Fruit fly (Drosophila melanogaster) whole organism, embryonic: ENCODE measurements around the gene Doc2.
A peak's percentile ranks its signal among the peaks of the same experiment; 100 is the strongest.

Experiments
- ATbp ChIP-seq: fragments of 200-800 bp; sonication (Bioruptor generic); optimal IDR thresholded peaks from 2 replicates; lab custom pipeline; 2017; ENCODE audit warnings: missing biosample characterization, mild to moderate bottlenecking, missing genetic modification characterization, missing genetic modification reagents
- C15 ChIP-seq: fragments of 200-800 bp; sonication (Bioruptor generic); IDR thresholded peaks from 3 replicates; pipeline ENCODE4 v1.3.6; 2022; ENCODE audit warnings: missing biosample characterization, missing genetic modification characterization
- CG10565 ChIP-seq: fragments of 200-800 bp; sonication (Bioruptor generic); optimal IDR thresholded peaks from 3 replicates; lab custom pipeline; 2016; ENCODE audit warnings: missing biosample characterization, mild to moderate bottlenecking, missing genetic modification characterization
- CG11456 ChIP-seq: fragments of 200-800 bp; sonication (Bioruptor generic); IDR thresholded peaks from 3 replicates; pipeline ENCODE4 v1.3.6; 2022; ENCODE audit warnings: missing biosample characterization, missing genetic modification characterization
- CG11695 ChIP-seq: fragments of 200-800 bp; sonication (Bioruptor generic); IDR thresholded peaks from 3 replicates; pipeline ENCODE4 v1.3.6; 2022; ENCODE audit warnings: missing biosample characterization, missing genetic modification characterization
- CG13894 ChIP-seq: fragments of 200-800 bp; sonication (Bioruptor generic); optimal IDR thresholded peaks from 3 replicates; lab custom pipeline; 2018; ENCODE audit warnings: missing biosample characterization, mild to moderate bottlenecking, missing genetic modification characterization, moderate library complexity
- CG14014 ChIP-seq: fragments of 200-800 bp; sonication (Bioruptor generic); IDR thresholded peaks from 2 replicates; pipeline ENCODE4 v1.3.6; 2022; ENCODE audit warnings: missing biosample characterization, missing genetic modification characterization
- CG1529 ChIP-seq: fragments of 200-800 bp; sonication (Bioruptor generic); optimal IDR thresholded peaks from 3 replicates; lab custom pipeline; 2018; ENCODE audit warnings: missing biosample characterization, missing genetic modification characterization
- CG15479 ChIP-seq: fragments of 200-800 bp; sonication (Bioruptor generic); optimal IDR thresholded peaks from 3 replicates; lab custom pipeline; 2019; ENCODE audit warnings: missing biosample characterization, mild to moderate bottlenecking, missing genetic modification characterization, moderate library complexity
- CG3065 ChIP-seq: fragments of 200-800 bp; sonication (Bioruptor generic); optimal IDR thresholded peaks from 2 replicates; lab custom pipeline; 2016; ENCODE audit warnings: missing biosample characterization, missing genetic modification characterization
- CG3163 ChIP-seq: fragments of 200-800 bp; sonication (Bioruptor generic); optimal IDR thresholded peaks from 3 replicates; lab custom pipeline; 2016; ENCODE audit warnings: missing biosample characterization, missing genetic modification characterization
- CG43689 ChIP-seq: fragments of 200-800 bp; sonication (Bioruptor generic); IDR thresholded peaks from 2 replicates; pipeline ENCODE4 v1.3.6; 2022; ENCODE audit warnings: missing biosample characterization, missing genetic modification characterization
- CG4617 ChIP-seq: fragments of 200-800 bp; sonication (Bioruptor generic); optimal IDR thresholded peaks from 3 replicates; lab custom pipeline; 2016; ENCODE audit warnings: missing biosample characterization, missing genetic modification characterization, borderline replicate concordance
- CG6272 ChIP-seq: fragments of 200-800 bp; sonication (Bioruptor generic); IDR thresholded peaks from 2 replicates; pipeline ENCODE4 v1.3.6; 2022; ENCODE audit warnings: missing biosample characterization, missing genetic modification characterization
- CG7372 ChIP-seq: fragments of 200-800 bp; sonication (Bioruptor generic); IDR thresholded peaks from 2 replicates; pipeline ENCODE4 v1.3.6; 2022; ENCODE audit warnings: missing biosample characterization, missing genetic modification characterization
- CTCF ChIP-seq: fragments of 200-800 bp; sonication (Bioruptor generic); optimal IDR thresholded peaks from 2 replicates; lab custom pipeline; 2017; ENCODE audit warnings: missing biosample characterization, mild to moderate bottlenecking, missing genetic modification characterization, moderate library complexity
- Dbx ChIP-seq: fragments of 200-800 bp; sonication (Bioruptor generic); IDR thresholded peaks from 3 replicates; pipeline ENCODE4 v1.3.6; 2022; ENCODE audit warnings: missing biosample characterization, missing genetic modification characterization
- H2.0 ChIP-seq: fragments of 200-800 bp; sonication (Bioruptor generic); IDR thresholded peaks from 2 replicates; pipeline ENCODE4 v1.3.6; 2022; ENCODE audit warnings: missing biosample characterization, missing genetic modification characterization
- HHEX ChIP-seq: fragments of 200-800 bp; sonication (Bioruptor generic); optimal IDR thresholded peaks from 3 replicates; lab custom pipeline; 2017; ENCODE audit warnings: missing biosample characterization, mild to moderate bottlenecking, missing genetic modification characterization, missing genetic modification reagents
- Hey ChIP-seq: fragments of 200-800 bp; sonication (Bioruptor generic); optimal IDR thresholded peaks from 3 replicates; lab custom pipeline; 2018; ENCODE audit warnings: missing biosample characterization, mild to moderate bottlenecking, missing genetic modification characterization
- Jarid2 ChIP-seq: fragments of 200-800 bp; sonication (Bioruptor generic); optimal IDR thresholded peaks from 3 replicates; lab custom pipeline; 2017; ENCODE audit warnings: mild to moderate bottlenecking, missing biosample characterization, missing genetic modification reagents, missing genetic modification characterization
- Med ChIP-seq: fragments of 200-800 bp; sonication (Bioruptor generic); peaks from one replicate; lab custom pipeline; 2016; ENCODE audit warnings: missing biosample characterization, missing genetic modification characterization, mild to moderate bottlenecking, inconsistent platforms, moderate library complexity
- NC2β ChIP-seq: fragments of 200-800 bp; sonication (Bioruptor generic); optimal IDR thresholded peaks from 2 replicates; lab custom pipeline; 2016; ENCODE audit warnings: missing biosample characterization, missing genetic modification characterization
- Nf-YB ChIP-seq: fragments of 200-800 bp; sonication (Bioruptor generic); optimal IDR thresholded peaks from 3 replicates; lab custom pipeline; 2019; ENCODE audit warnings: missing biosample characterization, mild to moderate bottlenecking, missing genetic modification characterization, moderate library complexity
- Nf-YC ChIP-seq: fragments of 200-800 bp; optimal IDR thresholded peaks from 3 replicates; lab custom pipeline; 2019; ENCODE audit warnings: missing biosample characterization, mild to moderate bottlenecking, missing genetic modification characterization, moderate library complexity
- Oli ChIP-seq: fragments of 200-800 bp; sonication (Bioruptor generic); optimal IDR thresholded peaks from 2 replicates; lab custom pipeline; 2018; ENCODE audit warnings: missing biosample characterization, mild to moderate bottlenecking, missing genetic modification characterization, moderate library complexity
- Optix ChIP-seq: fragments of 200-800 bp; sonication (Bioruptor generic); IDR thresholded peaks from 3 replicates; pipeline ENCODE4 v1.3.6; 2022; ENCODE audit warnings: missing biosample characterization, missing genetic modification characterization
- Scr ChIP-seq: fragments of 200-800 bp; sonication (Bioruptor generic); IDR thresholded peaks from 2 replicates; pipeline ENCODE4 v1.3.6; 2022; ENCODE audit warnings: missing biosample characterization, missing genetic modification characterization; ENCODE audit not compliant: partially characterized antibody
- Ssrp ChIP-seq: fragments of 200-800 bp; sonication (Bioruptor generic); optimal IDR thresholded peaks from 2 replicates; lab custom pipeline; 2018; ENCODE audit warnings: missing biosample characterization, mild to moderate bottlenecking, missing genetic modification characterization, moderate library complexity
- Trl ChIP-seq, 3 experiments: fragments of >200 bp in 2 of 3; fragments of 200-800 bp in 1 of 3; sonication (Bioruptor generic) in 1 of 3; optimal IDR thresholded peaks; 2 replicates in 1 of 3; 3 replicates in 2 of 3; lab custom pipeline; 2016 to 2017; ENCODE audit warnings: missing biosample characterization in 1 of 3, missing genetic modification characterization in 1 of 3
- Xrp1 ChIP-seq: fragments of 200-800 bp; sonication (Bioruptor generic); IDR thresholded peaks from 2 replicates; pipeline ENCODE4 v1.3.6; 2022; ENCODE audit warnings: missing biosample characterization, missing genetic modification characterization
- ci ChIP-seq: fragments of 200-800 bp; sonication (Bioruptor generic); IDR thresholded peaks from 3 replicates; pipeline ENCODE4 v1.3.6; 2022; ENCODE audit warnings: missing biosample characterization, missing genetic modification characterization
- crol ChIP-seq: fragments of 200-800 bp; sonication (Bioruptor generic); IDR thresholded peaks from 2 replicates; pipeline ENCODE4 v1.3.6; 2022; ENCODE audit warnings: missing biosample characterization, missing genetic modification characterization
- fd3F ChIP-seq: fragments of 200-800 bp; sonication (Bioruptor generic); optimal IDR thresholded peaks from 2 replicates; lab custom pipeline; 2018; ENCODE audit warnings: missing biosample characterization, mild to moderate bottlenecking, missing genetic modification characterization, moderate library complexity
- gce ChIP-seq: fragments of 200-800 bp; sonication (Bioruptor generic); IDR thresholded peaks from 3 replicates; pipeline ENCODE4 v1.3.6; 2022; ENCODE audit warnings: missing biosample characterization, missing genetic modification characterization
- gsb-n ChIP-seq: fragments of 200-800 bp; sonication (Bioruptor generic); optimal IDR thresholded peaks from 3 replicates; lab custom pipeline; 2018; ENCODE audit warnings: missing biosample characterization, mild to moderate bottlenecking, missing genetic modification characterization
- inv ChIP-seq: fragments of 200-800 bp; sonication (Bioruptor generic); IDR thresholded peaks from 2 replicates; pipeline ENCODE4 v1.3.6; 2022; ENCODE audit warnings: missing biosample characterization, missing genetic modification characterization; ENCODE audit not compliant: partially characterized antibody
- jumu ChIP-seq: fragments of 200-800 bp; sonication (Bioruptor generic); optimal IDR thresholded peaks from 3 replicates; lab custom pipeline; 2016; ENCODE audit warnings: missing biosample characterization, missing genetic modification characterization
- lbe ChIP-seq: fragments of 200-800 bp; sonication (Bioruptor generic); optimal IDR thresholded peaks from 2 replicates; lab custom pipeline; 2016; ENCODE audit warnings: missing biosample characterization, mild to moderate bottlenecking, missing genetic modification characterization
- p53 ChIP-seq: fragments of 200-800 bp; sonication (Bioruptor generic); optimal IDR thresholded peaks from 2 replicates; lab custom pipeline; 2016; ENCODE audit warnings: missing biosample characterization, missing genetic modification characterization
- peb ChIP-seq: fragments of 200-800 bp; sonication (Bioruptor generic); IDR thresholded peaks from 2 replicates; pipeline ENCODE4 v1.3.6; 2022; ENCODE audit warnings: missing biosample characterization, missing genetic modification characterization
- pho ChIP-seq: fragments of 200-800 bp; sonication (Bioruptor generic); optimal IDR thresholded peaks from 2 replicates; lab custom pipeline; 2016; ENCODE audit warnings: missing biosample characterization, missing genetic modification characterization
- phol ChIP-seq: fragments of 200-800 bp; sonication (Bioruptor generic); optimal IDR thresholded peaks from 3 replicates; lab custom pipeline; 2018; ENCODE audit warnings: missing biosample characterization, mild to moderate bottlenecking, missing genetic modification characterization, moderate library complexity
- row ChIP-seq: fragments of 200-800 bp; sonication (Bioruptor generic); IDR thresholded peaks from 3 replicates; pipeline ENCODE4 v1.3.6; 2022; ENCODE audit warnings: missing biosample characterization, missing genetic modification characterization
- sens ChIP-seq: fragments of 200-800 bp; sonication (Bioruptor generic); peaks from one replicate; lab custom pipeline; 2016; ENCODE audit warnings: missing biosample characterization, missing genetic modification characterization
- seq ChIP-seq: fragments of 200-800 bp; sonication (Bioruptor generic); IDR thresholded peaks from 2 replicates; pipeline ENCODE4 v1.3.6; 2022; ENCODE audit warnings: missing biosample characterization, missing genetic modification characterization
- tgo ChIP-seq: fragments of 200-800 bp; sonication (Bioruptor generic); IDR thresholded peaks from 3 replicates; pipeline ENCODE4 v1.3.6; 2022; ENCODE audit warnings: missing biosample characterization, missing genetic modification characterization
- tin ChIP-seq: fragments of 200-800 bp; sonication (Bioruptor generic); optimal IDR thresholded peaks from 3 replicates; lab custom pipeline; 2016; ENCODE audit warnings: missing biosample characterization, missing genetic modification characterization
- zen2 ChIP-seq: fragments of 200-800 bp; sonication (Bioruptor generic); IDR thresholded peaks from 3 replicates; pipeline ENCODE4 v1.3.6; 2022; ENCODE audit warnings: missing biosample characterization, missing genetic modification characterization; ENCODE audit not compliant: partially characterized antibody
- zfh1 ChIP-seq: fragments of 200-800 bp; sonication (Bioruptor generic); IDR thresholded peaks from 3 replicates; pipeline ENCODE4 v1.3.6; 2022; ENCODE audit warnings: missing biosample characterization, missing genetic modification characterization

The Doc2 gene

DNA sequence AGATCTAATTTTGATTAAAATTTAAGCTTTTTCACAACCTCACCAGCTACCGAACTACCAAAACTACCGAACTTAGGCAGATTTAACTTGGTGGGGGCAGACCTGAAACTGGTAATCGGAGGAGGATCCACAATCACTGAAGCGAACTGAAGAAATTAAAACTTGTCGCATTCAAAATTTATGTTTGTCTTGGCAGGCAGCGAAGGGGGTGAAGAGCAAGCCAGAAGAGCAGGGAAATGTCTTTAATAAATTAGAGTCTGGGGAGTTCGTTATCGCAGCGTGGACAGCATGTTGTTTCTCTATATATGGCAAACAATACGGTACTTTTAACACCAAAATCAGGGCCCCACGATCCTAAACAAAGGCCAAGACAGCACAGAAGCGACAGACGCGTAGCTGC, 6.1 kb upstream of the Doc2 start (continued):
- TF ChIP-seq CG14014 (GFP tag; lab: Robert Waterston, UW) (no peak), row (GFP tag; lab: Robert Waterston, UW) (no peak), crol (GFP tag; lab: Robert Waterston, UW) (peak; percentile 58), zen2 (no peak), CTCF (no peak), Scr (GFP tag; lab: Robert Waterston, UW) (no peak), jumu (GFP tag; lab: Kevin White, UChicago) (no peak), CG13894 (peak; percentile 17), sens (GFP tag; lab: Kevin White, UChicago) (peak; percentile 47), CG43689 (no peak)

DNA sequence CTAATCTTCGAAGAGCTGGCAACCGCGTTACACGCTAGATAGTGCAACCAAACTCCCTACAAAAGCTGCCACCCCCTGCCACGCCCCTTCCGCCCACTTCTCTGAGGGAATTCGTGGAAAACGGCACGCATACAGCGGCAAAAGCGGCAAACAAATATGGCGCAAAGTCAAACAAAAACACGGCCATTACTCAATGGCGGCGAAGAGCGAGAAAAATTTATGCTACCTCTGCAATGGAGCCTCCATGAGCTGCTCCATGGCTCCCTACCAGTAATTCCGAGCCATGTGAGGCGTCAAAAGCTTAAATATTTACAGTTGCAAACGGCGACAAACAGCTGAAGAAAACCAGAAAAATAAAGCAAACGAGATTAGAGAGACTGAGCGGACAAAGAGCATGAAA, 5.7 kb upstream of the Doc2 start:
- TF ChIP-seq ci (GFP tag; lab: Robert Waterston, UW) (0 out of 3 replicates have a peak, but pooled peaks have one; percentile 37), Trl (optimal IDR thresholded peaks at IDR 0.05; lab: Kevin White, UChicago) (no peak), Trl (GFP tag; optimal IDR thresholded peaks at IDR 0.05; lab: Kevin White, UChicago) (no peak), phol (tag; lab: Kevin White, UChicago) (peak; percentile 34), Oli (tag; lab: Kevin White, UChicago) (no peak), Med (GFP tag; lab: Kevin White, UChicago) (peak; percentile 33), HHEX (GFP tag; lab: Kevin White, UChicago) (peak; percentile 30), CG15479 (GFP tag; lab: Kevin White, UChicago) (no peak), Hey (tag; lab: Kevin White, UChicago) (no peak), tin (GFP tag; lab: Kevin White, UChicago) (no peak), Optix (GFP tag; lab: Robert Waterston, UW) (0 out of 3 replicates have a peak, but pooled peaks have one; percentile 7), Nf-YB (GFP tag; lab: Kevin White, UChicago) (peak; percentile 57), Nf-YC (peak; percentile 58), H2.0 (GFP tag; lab: Robert Waterston, UW) (no peak), CG3065 (peak; percentile 2), Xrp1 (GFP tag; lab: Robert Waterston, UW) (no peak), Jarid2 (GFP tag; lab: Kevin White, UChicago) (peak; percentile 4)

DNA sequence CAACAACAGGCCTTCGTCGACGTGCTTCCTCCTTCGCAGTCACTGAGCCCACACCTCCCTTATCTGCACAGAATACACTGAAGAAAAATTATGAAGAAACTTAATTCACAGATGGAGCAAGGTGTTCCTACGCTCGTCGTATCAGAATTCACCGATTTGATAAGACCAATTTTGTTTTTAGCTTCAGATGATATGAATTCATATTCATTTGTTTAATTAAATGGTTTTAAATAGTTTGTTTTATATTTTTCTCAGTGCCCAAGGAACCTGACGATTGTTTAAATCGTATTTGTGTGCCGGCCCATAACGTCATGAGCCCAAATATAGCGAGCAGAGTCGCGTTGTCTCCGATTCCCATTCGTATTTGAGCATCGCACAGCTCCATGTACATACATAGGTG, 4.6 kb upstream of the Doc2 start:
- TF ChIP-seq gsb-n (tag; lab: Kevin White, UChicago) (peak; percentile 45), NC2β (GFP tag; lab: Kevin White, UChicago) (peak; percentile 71), CG7372 (GFP tag; lab: Robert Waterston, UW) (peak; percentile 30; the same call in 1 of the 2 replicates), zfh1 (GFP tag; lab: Robert Waterston, UW) (peak; percentile 91), fd3F (GFP tag; lab: Kevin White, UChicago) (no peak), p53 (GFP tag; lab: Kevin White, UChicago) (no peak), CG4617 (GFP tag; lab: Kevin White, UChicago) (no peak), CG11695 (GFP tag; lab: Robert Waterston, UW) (peak; percentile 55; the same call in 1 of the 3 replicates), CG3163 (GFP tag; lab: Kevin White, UChicago) (no peak), lbe (GFP tag; lab: Kevin White, UChicago) (no peak), pho (GFP tag; lab: Kevin White, UChicago) (peak; percentile 10), inv (GFP tag; lab: Robert Waterston, UW) (no peak), seq (GFP tag; lab: Robert Waterston, UW) (no peak), ATbp (GFP tag; lab: Kevin White, UChicago) (peak; percentile 22), CG11456 (0 out of 3 replicates have a peak, but pooled peaks have one; percentile 37), C15 (0 out of 3 replicates have a peak, but pooled peaks have one; percentile 18), Dbx (GFP tag; lab: Robert Waterston, UW) (no peak), tin (GFP tag; lab: Kevin White, UChicago) (peak; percentile 61), Ssrp (tag; lab: Kevin White, UChicago) (peak; percentile 58), gce (no peak), CG14014 (GFP tag; lab: Robert Waterston, UW) (no peak), CG6272 (GFP tag; lab: Robert Waterston, UW) (no peak), CG1529 (GFP tag; lab: Kevin White, UChicago) (peak; percentile 28), peb (no peak), tgo (GFP tag; lab: Robert Waterston, UW) (peak; percentile 65), CG10565 (GFP tag; lab: Kevin White, UChicago) (no peak)
